Worm (Caenorhabditis elegans) whole organism, L1 larva: Measurements from ENCODE around the gene H18N23.2.

Experiments
- C16A3.4 ChIP-seq: fragments of 150-350 bp; optimal IDR thresholded peaks from 2 replicates; lab custom pipeline; 2014; ENCODE audit warnings: missing biosample characterization, missing genetic modification characterization
- C34B4.2 ChIP-seq: sonication (generic microtip); optimal IDR thresholded peaks from 2 replicates; lab custom pipeline; 2017; ENCODE audit warnings: mild to moderate bottlenecking, missing genetic modification characterization, missing compliant biosample characterization
- F16B12.6 ChIP-seq: fragments of 150-350 bp; optimal IDR thresholded peaks from 2 replicates; lab custom pipeline; 2014; ENCODE audit warnings: missing biosample characterization, missing genetic modification characterization
- Y116A8C.19 ChIP-seq: sonication (generic microtip); optimal IDR thresholded peaks from 2 replicates; lab custom pipeline; 2016; ENCODE audit warnings: missing compliant biosample characterization, missing genetic modification characterization, borderline replicate concordance
- aly-2 ChIP-seq: fragments of 150-350 bp; optimal IDR thresholded peaks from 2 replicates; lab custom pipeline; 2014; ENCODE audit warnings: missing biosample characterization, missing genetic modification characterization
- ceh-63 ChIP-seq: fragments of 200-800 bp; sonication (Bioruptor generic); optimal IDR thresholded peaks from 2 replicates; lab custom pipeline; 2018; ENCODE audit warnings: mild to moderate bottlenecking, missing genetic modification characterization, missing compliant biosample characterization
- ceh-8 ChIP-seq: fragments of 200-800 bp; sonication (Bioruptor generic); optimal IDR thresholded peaks from 2 replicates; lab custom pipeline; 2018; ENCODE audit warnings: mild to moderate bottlenecking, missing genetic modification characterization, moderate library complexity, missing compliant biosample characterization
- ceh-82 ChIP-seq, 3 experiments: fragments of 150-350 bp in 1 of 3; sonication (generic microtip) in 2 of 3; optimal IDR thresholded peaks; 2 replicates each; lab custom pipeline; 2014 to 2017; ENCODE audit warnings: missing biosample characterization in 3 of 3, missing genetic modification characterization in 3 of 3
- ceh-88 ChIP-seq: fragments of 200-800 bp; sonication (Bioruptor generic); IDR thresholded peaks from 2 replicates; pipeline ENCODE4 v1.3.6; 2022; ENCODE audit warnings: missing genetic modification characterization, missing compliant biosample characterization
- ces-1 ChIP-seq: fragments of 150-350 bp; optimal IDR thresholded peaks from 2 replicates; lab custom pipeline; 2014; ENCODE audit warnings: missing biosample characterization, missing genetic modification reagents, missing genetic modification characterization
- dpl-1 ChIP-seq, 3 experiments: fragments of 150-350 bp in 2 of 3; sonication (generic microtip) in 1 of 3; optimal IDR thresholded peaks; 2 replicates each; lab custom pipeline; 2014 to 2017; ENCODE audit warnings: missing biosample characterization in 3 of 3, missing genetic modification characterization in 3 of 3, missing genetic modification reagents in 3 of 3
- dsc-1 ChIP-seq: sonication (generic microtip); optimal IDR thresholded peaks from 2 replicates; lab custom pipeline; 2016; ENCODE audit warnings: mild to moderate bottlenecking, missing genetic modification characterization, missing compliant biosample characterization
- egl-13 ChIP-seq: sonication (generic microtip); optimal IDR thresholded peaks from 2 replicates; lab custom pipeline; 2016; ENCODE audit warnings: missing genotype, missing genetic modification reagents, missing genetic modification characterization, missing compliant biosample characterization
- egl-27 ChIP-seq, 2 experiments: fragments of 150-350 bp in 1 of 2; sonication (generic microtip); optimal IDR thresholded peaks; 3 replicates each; lab custom pipeline; 2017 to 2018; ENCODE audit warnings: missing biosample characterization in 2 of 2, missing genetic modification characterization in 2 of 2, missing genetic modification reagents in 2 of 2
- elt-2 ChIP-seq: sonication (generic microtip); optimal IDR thresholded peaks from 2 replicates; lab custom pipeline; 2016; ENCODE audit warnings: missing genetic modification characterization, mild to moderate bottlenecking, inconsistent platforms, missing compliant biosample characterization, missing genetic modification reagents
- fkh-4 ChIP-seq: sonication (generic microtip); optimal IDR thresholded peaks from 2 replicates; lab custom pipeline; 2016; ENCODE audit warnings: missing compliant biosample characterization, missing genetic modification characterization, borderline replicate concordance
- fkh-8 ChIP-seq: sonication (generic microtip); optimal IDR thresholded peaks from 2 replicates; lab custom pipeline; 2016; ENCODE audit warnings: mild to moderate bottlenecking, missing genetic modification characterization, missing compliant biosample characterization
- grh-1 ChIP-seq: fragments of 200-800 bp; sonication (Bioruptor generic); IDR thresholded peaks from 2 replicates; pipeline ENCODE4 v1.3.6; 2022; ENCODE audit warnings: missing genetic modification reagents, missing genetic modification characterization, missing compliant biosample characterization
- hlh-17 ChIP-seq: fragments of 200-800 bp; sonication (Bioruptor generic); optimal IDR thresholded peaks from 2 replicates; lab custom pipeline; 2018; ENCODE audit warnings: missing genetic modification characterization, mild to moderate bottlenecking, missing compliant biosample characterization, moderate library complexity, borderline replicate concordance
- hlh-4 ChIP-seq: sonication (generic microtip); optimal IDR thresholded peaks from 2 replicates; lab custom pipeline; 2016; ENCODE audit warnings: mild to moderate bottlenecking, missing genetic modification characterization, missing compliant biosample characterization
- lin-13 ChIP-seq: fragments of 150-350 bp; optimal IDR thresholded peaks from 2 replicates; lab custom pipeline; 2014; ENCODE audit warnings: missing biosample characterization, missing genetic modification reagents, missing genetic modification characterization
- lin-14 ChIP-seq: fragments of 200-800 bp; sonication (Bioruptor generic); optimal IDR thresholded peaks from 2 replicates; lab custom pipeline; 2018; ENCODE audit warnings: mild to moderate bottlenecking, missing genetic modification characterization, moderate library complexity, missing compliant biosample characterization
- lin-15B ChIP-seq: fragments of 150-350 bp; sonication (generic microtip); optimal IDR thresholded peaks from 3 replicates; lab custom pipeline; 2014; ENCODE audit warnings: missing biosample characterization, missing genetic modification characterization
- mep-1 ChIP-seq: fragments of 150-350 bp; optimal IDR thresholded peaks from 2 replicates; lab custom pipeline; 2014; ENCODE audit warnings: missing biosample characterization, missing genetic modification characterization
- nhr-11 ChIP-seq: fragments of 150-350 bp; optimal IDR thresholded peaks from 2 replicates; lab custom pipeline; 2014; ENCODE audit warnings: missing biosample characterization, missing genetic modification characterization
- nhr-12 ChIP-seq: sonication (generic microtip); optimal IDR thresholded peaks from 2 replicates; lab custom pipeline; 2017; ENCODE audit warnings: missing biosample characterization, missing genetic modification characterization
- nhr-19 ChIP-seq: fragments of 200-800 bp; sonication (Bioruptor generic); conservative IDR thresholded peaks from 2 replicates; pipeline ENCODE4 v1.3.6; 2022; ENCODE audit warnings: missing genetic modification characterization, missing compliant biosample characterization
- nhr-20 ChIP-seq: sonication (generic microtip); optimal IDR thresholded peaks from 2 replicates; lab custom pipeline; 2016; ENCODE audit warnings: mild to moderate bottlenecking, missing genetic modification characterization, missing compliant biosample characterization
- nhr-237 ChIP-seq: fragments of 150-350 bp; optimal IDR thresholded peaks from 2 replicates; lab custom pipeline; 2014; ENCODE audit warnings: missing biosample characterization, missing genetic modification characterization
- nhr-28 ChIP-seq: fragments of 150-350 bp; optimal IDR thresholded peaks from 2 replicates; lab custom pipeline; 2014; ENCODE audit warnings: missing biosample characterization, missing genetic modification characterization
- nhr-47 ChIP-seq: sonication (generic microtip); optimal IDR thresholded peaks from 2 replicates; lab custom pipeline; 2016; ENCODE audit warnings: mild to moderate bottlenecking, missing genetic modification characterization, moderate library complexity, missing compliant biosample characterization
- nhr-71 ChIP-seq: sonication (generic microtip); optimal IDR thresholded peaks from 2 replicates; lab custom pipeline; 2016; ENCODE audit warnings: mild to moderate bottlenecking, missing genetic modification characterization, moderate library complexity, missing compliant biosample characterization
- nhr-76 ChIP-seq: sonication (generic microtip); optimal IDR thresholded peaks from 2 replicates; lab custom pipeline; 2017; ENCODE audit warnings: missing biosample characterization, missing genetic modification characterization
- nhr-77 ChIP-seq: fragments of 150-350 bp; optimal IDR thresholded peaks from 2 replicates; lab custom pipeline; 2014; ENCODE audit warnings: missing biosample characterization, missing genetic modification characterization
- nhr-85 ChIP-seq: sonication (generic microtip); peaks from one replicate; lab custom pipeline; 2016; ENCODE audit warnings: missing genetic modification characterization, inconsistent platforms, missing compliant biosample characterization
- pag-3 ChIP-seq: sonication (generic microtip); optimal IDR thresholded peaks from 2 replicates; lab custom pipeline; 2017; ENCODE audit warnings: missing genetic modification characterization, mild to moderate bottlenecking, missing compliant biosample characterization, antibody characterized with exemption, borderline replicate concordance; ENCODE audit not compliant: insufficient read depth
- pax-3 ChIP-seq: fragments of 200-800 bp; sonication (Bioruptor generic); optimal IDR thresholded peaks from 2 replicates; lab custom pipeline; 2018; ENCODE audit warnings: mild to moderate bottlenecking, missing genetic modification characterization, moderate library complexity, missing compliant biosample characterization
- rnt-1 ChIP-seq: sonication (generic microtip); optimal IDR thresholded peaks from 2 replicates; lab custom pipeline; 2016; ENCODE audit warnings: mild to moderate bottlenecking, missing genetic modification characterization, moderate library complexity, missing compliant biosample characterization
- snu-23 ChIP-seq: sonication (generic microtip); optimal IDR thresholded peaks from 2 replicates; lab custom pipeline; 2016; ENCODE audit warnings: missing genetic modification characterization, missing compliant biosample characterization
- sptf-1 ChIP-seq: fragments of 150-350 bp; optimal IDR thresholded peaks from 2 replicates; lab custom pipeline; 2014; ENCODE audit warnings: missing biosample characterization, missing genetic modification characterization
- tbx-2 ChIP-seq: sonication (generic microtip); optimal IDR thresholded peaks from 2 replicates; lab custom pipeline; 2016; ENCODE audit warnings: missing genetic modification characterization, missing compliant biosample characterization
- tlp-1 ChIP-seq: fragments of 150-350 bp; optimal IDR thresholded peaks from 2 replicates; lab custom pipeline; 2014; ENCODE audit warnings: missing biosample characterization, missing genetic modification characterization
- unc-86 ChIP-seq: sonication (generic microtip); optimal IDR thresholded peaks from 2 replicates; lab custom pipeline; 2016; ENCODE audit warnings: missing genetic modification characterization, missing compliant biosample characterization
- unc-98 ChIP-seq: fragments of 200-800 bp; sonication (Bioruptor generic); IDR thresholded peaks from 2 replicates; pipeline ENCODE4 v1.3.6; 2022; ENCODE audit warnings: missing genetic modification characterization, missing compliant biosample characterization
- vab-15 ChIP-seq: sonication (generic microtip); optimal IDR thresholded peaks from 2 replicates; lab custom pipeline; 2017; ENCODE audit warnings: missing genotype, mild to moderate bottlenecking, missing genetic modification characterization, missing compliant biosample characterization
- xbp-1 ChIP-seq: sonication (generic microtip); optimal IDR thresholded peaks from 2 replicates; lab custom pipeline; 2016; ENCODE audit warnings: missing genetic modification characterization, missing compliant biosample characterization
- zag-1 ChIP-seq: fragments of 150-350 bp; optimal IDR thresholded peaks from 2 replicates; lab custom pipeline; 2014; ENCODE audit warnings: missing biosample characterization, missing genetic modification characterization
- zip-4 ChIP-seq: fragments of 200-800 bp; sonication (Bioruptor generic); optimal IDR thresholded peaks from 2 replicates; lab custom pipeline; 2018; ENCODE audit warnings: mild to moderate bottlenecking, missing genetic modification characterization, moderate library complexity, missing compliant biosample characterization
- ztf-11 ChIP-seq, 2 experiments: sonication (generic microtip); optimal IDR thresholded peaks; 2 replicates each; lab custom pipeline; 2016 to 2017; ENCODE audit warnings: missing genetic modification characterization in 2 of 2, missing biosample characterization in 1 of 2, missing compliant biosample characterization in 1 of 2
- ztf-4 ChIP-seq: fragments of 150-350 bp; optimal IDR thresholded peaks from 2 replicates; lab custom pipeline; 2014; ENCODE audit warnings: missing biosample characterization, missing genetic modification characterization

The H18N23.2 gene

ce11 chrX:17613024-17613423 is 27.6 kb downstream of the H18N23.2 start:
- TF ChIP-seq ztf-11 (tag; optimal IDR thresholded peaks at IDR 0.05; lab: Kevin White, UChicago) (no peak), lin-13 (GFP tag; lab: Kevin White, UChicago) (no peak), egl-13 (tag; lab: Kevin White, UChicago) (peak; percentile 32), nhr-47 (peak; percentile 42), zag-1 (tag; lab: Kevin White, UChicago) (no peak), nhr-71 (peak; percentile 37), lin-14 (GFP tag; lab: Kevin White, UChicago) (peak; percentile 58), C16A3.4 (tag; lab: Kevin White, UChicago) (no peak), fkh-8 (tag; lab: Kevin White, UChicago) (peak; percentile 46), unc-86 (tag; lab: Kevin White, UChicago) (no peak)

DNA sequence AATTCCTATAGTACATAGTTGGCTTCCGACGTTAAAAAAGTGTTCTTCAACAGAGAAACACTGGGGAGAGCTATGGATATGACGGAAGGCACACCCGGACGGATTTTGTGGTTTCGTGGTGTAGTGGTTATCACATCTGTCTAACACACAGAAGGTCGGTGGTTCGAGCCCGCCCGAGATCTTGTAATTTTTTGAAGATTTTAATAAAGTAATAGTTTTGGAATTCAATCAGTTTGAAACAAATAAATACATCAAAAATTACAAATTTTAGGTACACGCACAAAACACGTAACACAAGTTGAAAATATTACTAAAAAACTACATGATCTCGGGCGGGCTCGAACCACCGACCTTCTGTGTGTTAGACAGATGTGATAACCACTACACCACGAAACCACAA is 29.5 kb downstream of the H18N23.2 start:
- no peak for TF ChIP-seq C34B4.2
- no peak for TF ChIP-seq hlh-4 (tag; lab: Kevin White, UChicago)
- TF ChIP-seq ceh-63 (GFP tag; lab: Kevin White, UChicago) = no peak
- 0 out of 2 replicates have a peak, but pooled peaks have one; percentile 11 for TF ChIP-seq grh-1
- no peak for TF ChIP-seq lin-15B (tag; lab: Kevin White, UChicago)
- TF ChIP-seq hlh-17 = no peak
- TF ChIP-seq elt-2 (tag; lab: Kevin White, UChicago) = no peak
- TF ChIP-seq tbx-2 (tag; lab: Kevin White, UChicago) = no peak
- peak; percentile 30 for TF ChIP-seq nhr-71
- TF ChIP-seq egl-27 (tag; optimal IDR thresholded peaks at IDR 0.05; lab: Kevin White, UChicago) = no peak
- no peak for TF ChIP-seq unc-98
- peak; percentile 29 for TF ChIP-seq snu-23 (GFP tag; lab: Kevin White, UChicago)
- TF ChIP-seq F16B12.6 (tag; lab: Kevin White, UChicago) = no peak
- TF ChIP-seq rnt-1 (tag; lab: Kevin White, UChicago) = peak; percentile 54
- no peak for TF ChIP-seq zip-4 (GFP tag; lab: Kevin White, UChicago)
- TF ChIP-seq ceh-82 (tag; optimal IDR thresholded peaks at IDR 0.05; lab: Kevin White, UChicago) = no peak
- TF ChIP-seq nhr-12 = no peak
- no peak for TF ChIP-seq mep-1 (tag; lab: Kevin White, UChicago)
- TF ChIP-seq ceh-8 (GFP tag; lab: Kevin White, UChicago) = no peak
- no peak for TF ChIP-seq sptf-1 (tag; lab: Kevin White, UChicago)
- TF ChIP-seq ztf-11 (tag; optimal IDR thresholded peaks at IDR 0.05; lab: Kevin White, UChicago) = no peak
- no peak for TF ChIP-seq nhr-85 (tag; lab: Kevin White, UChicago)
- TF ChIP-seq nhr-76 = no peak
- no peak for TF ChIP-seq xbp-1
- TF ChIP-seq nhr-11 = no peak
- TF ChIP-seq pax-3 (tag; lab: Kevin White, UChicago) = no peak
- no peak for TF ChIP-seq vab-15
- TF ChIP-seq dsc-1 = peak; percentile 64
- no peak for TF ChIP-seq Y116A8C.19 (tag; lab: Kevin White, UChicago)
- no peak for TF ChIP-seq nhr-77 (tag; lab: Kevin White, UChicago)
- TF ChIP-seq nhr-19 (GFP tag; lab: Robert Waterston, UW) = peak; percentile 57
- no peak for TF ChIP-seq ceh-88 (GFP tag; lab: Robert Waterston, UW)
- TF ChIP-seq ces-1 (GFP tag; lab: Kevin White, UChicago) = no peak
- TF ChIP-seq nhr-47 = peak; percentile 39
- no peak for TF ChIP-seq unc-86 (tag; lab: Kevin White, UChicago)
- TF ChIP-seq tlp-1 = no peak
- no peak for TF ChIP-seq aly-2 (tag; lab: Kevin White, UChicago)
- TF ChIP-seq lin-14 (GFP tag; lab: Kevin White, UChicago) = peak; percentile 1
- no peak for TF ChIP-seq ztf-4
- TF ChIP-seq lin-13 (GFP tag; lab: Kevin White, UChicago) = peak; percentile 4
- no peak for TF ChIP-seq nhr-28
- TF ChIP-seq nhr-237 = no peak
- TF ChIP-seq fkh-4 = no peak
- no peak for TF ChIP-seq pag-3 (tag; lab: Kevin White, UChicago)
- no peak for TF ChIP-seq dpl-1 (GFP tag; optimal IDR thresholded peaks at IDR 0.05; lab: Kevin White, UChicago)
- TF ChIP-seq nhr-20 = peak; percentile 3
